Worm (Caenorhabditis elegans): ENCODE measurements around the gene nsph-3.1.

DNA sequence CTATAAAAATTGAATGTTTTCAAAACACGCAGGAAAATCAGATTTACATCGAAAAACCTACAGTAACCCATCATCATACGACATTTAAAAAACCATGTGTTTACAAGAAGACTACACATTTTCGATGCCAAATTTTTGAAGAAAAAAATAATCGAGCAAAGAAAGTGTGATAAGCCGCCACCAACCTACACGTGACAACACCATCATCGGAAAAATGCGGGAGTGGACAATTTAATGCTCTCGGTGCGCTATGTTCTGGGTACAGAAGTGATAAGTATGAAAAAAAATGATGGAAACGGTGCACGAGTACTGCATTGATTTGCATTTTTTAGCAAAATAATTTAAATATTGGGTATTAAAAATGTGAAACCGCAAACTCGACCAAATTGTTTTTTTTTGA lies 15.1 kb downstream of the nsph-3.1 start:
- TF ChIP-seq madf-2 (tag; optimal IDR thresholded peaks at IDR 0.05): no peak
- TF ChIP-seq zip-5 (tag; optimal IDR thresholded peaks at IDR 0.05): no peak
- TF ChIP-seq rnt-1 (tag; optimal IDR thresholded peaks at IDR 0.05): no peak
- no peak for TF ChIP-seq unc-3 (GFP tag; conservative IDR thresholded peaks at IDR 0.05)
- TF ChIP-seq unc-3 (tag; optimal IDR thresholded peaks at IDR 0.05): no peak
- no peak for TF ChIP-seq ets-4 (tag; optimal IDR thresholded peaks at IDR 0.05)
- TF ChIP-seq fkh-6 (tag; optimal IDR thresholded peaks at IDR 0.05): no peak
- TF ChIP-seq gmeb-2 (tag; optimal IDR thresholded peaks at IDR 0.05): no peak
- no peak for TF ChIP-seq pqm-1 (tag; optimal IDR thresholded peaks at IDR 0.05)
- TF ChIP-seq sox-2 (GFP tag; IDR thresholded peaks at IDR 0.05): no peak
- no peak for TF ChIP-seq pha-4 (tag; optimal IDR thresholded peaks at IDR 0.05)

Data from whole organism, late embryonic.